Fruit fly (Drosophila melanogaster): ENCODE data around the gene CG7536.
A peak's percentile ranks its signal among the peaks of the same experiment; 100 is the strongest.

- no peak for TF ChIP-seq CG15710 (tag; optimal IDR thresholded peaks at IDR 0.05)
- 0 out of 3 replicates have a peak, but pooled peaks have one; percentile 25 for TF ChIP-seq fd96Ca (GFP tag; IDR thresholded peaks at IDR 0.05)
- TF ChIP-seq EcR (GFP tag; optimal IDR thresholded peaks at IDR 0.05), result no peak
- TF ChIP-seq CG10348 (GFP tag; IDR thresholded peaks at IDR 0.05), result no peak
- TF ChIP-seq CG32121 (GFP tag; IDR thresholded peaks at IDR 0.05), result peak; percentile 50
These were observed 31.1 kb downstream of the CG7536 start for dm6 chrX:18057202-18057601.
